Fruit fly (Drosophila melanogaster) S2 (cell line): Measurements from ENCODE around the gene CG9922.

Source experiments
- CG8478 ChIP-seq: fragments of >200 bp; optimal IDR thresholded peaks from 2 replicates; lab custom pipeline; 2018
- CTCF ChIP-seq, 2 experiments: fragments of >200 bp; optimal IDR thresholded peaks; 2 replicates each; lab custom pipeline; 2018

DNA sequence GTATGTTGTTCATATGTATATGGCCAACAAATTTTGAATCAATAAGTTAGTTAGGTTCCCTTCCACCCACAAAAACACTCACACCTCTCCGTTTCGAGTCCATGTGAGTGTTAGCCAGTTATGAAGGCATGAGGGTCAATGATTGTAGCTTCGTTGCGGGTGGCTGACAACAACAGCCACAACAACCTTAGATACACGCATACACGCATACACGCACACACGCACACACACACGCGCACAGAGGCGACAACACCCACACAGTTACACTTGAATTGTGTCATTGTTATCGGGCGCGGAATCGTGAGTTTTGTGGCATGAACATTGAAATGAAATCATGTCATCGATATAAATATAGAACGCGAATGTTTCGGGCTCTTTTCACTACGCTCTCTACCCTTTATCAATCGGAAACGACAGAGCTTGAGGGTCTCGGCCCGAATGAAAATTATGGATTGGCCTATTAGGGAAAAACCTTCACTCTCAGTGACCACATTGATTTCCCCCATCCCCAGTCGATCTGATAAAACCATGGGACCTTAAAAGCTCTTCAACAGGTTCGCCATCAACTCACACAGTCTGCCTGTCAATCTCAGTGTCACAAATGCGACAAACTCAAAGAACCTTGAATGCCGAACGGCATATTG is 16.7 kb downstream of the CG9922 start:
- TF ChIP-seq CG8478 (lab: Kevin White, UChicago) (no peak), CTCF (optimal IDR thresholded peaks at IDR 0.05; lab: Kevin White, UChicago) (no peak)
